Fruit fly (Drosophila melanogaster) whole organism, pupa: ENCODE data around the gene msn.

Experiments
- CG10348 ChIP-seq: fragments of 200-800 bp; sonication (Bioruptor generic); IDR thresholded peaks from 2 replicates; pipeline ENCODE4 v1.3.6; 2022; ENCODE audit warnings: missing biosample characterization, missing genetic modification characterization
- CG12605 ChIP-seq: fragments of 200-800 bp; sonication (Bioruptor generic); IDR thresholded peaks from 2 replicates; pipeline ENCODE4 v1.3.6; 2022; ENCODE audit warnings: missing biosample characterization, missing genetic modification characterization
- CG13204 ChIP-seq: fragments of 200-800 bp; sonication (Bioruptor generic); optimal IDR thresholded peaks from 2 replicates; lab custom pipeline; 2018; ENCODE audit warnings: missing biosample characterization, mild to moderate bottlenecking, missing genetic modification characterization, moderate library complexity
- CG14655 ChIP-seq: fragments of 200-800 bp; sonication (Bioruptor generic); optimal IDR thresholded peaks from 3 replicates; lab custom pipeline; 2017; ENCODE audit warnings: mild to moderate bottlenecking, missing biosample characterization, missing genetic modification reagents, missing genetic modification characterization
- CG15710 ChIP-seq: fragments of 200-800 bp; sonication (Bioruptor generic); optimal IDR thresholded peaks from 2 replicates; lab custom pipeline; 2018; ENCODE audit warnings: missing biosample characterization, mild to moderate bottlenecking, missing genetic modification characterization, moderate library complexity
- CG17806 ChIP-seq: fragments of 200-800 bp; sonication (Bioruptor generic); optimal IDR thresholded peaks from 2 replicates; lab custom pipeline; 2018; ENCODE audit warnings: missing biosample characterization, mild to moderate bottlenecking, missing genetic modification characterization, moderate library complexity
- CG32121 ChIP-seq: fragments of 200-800 bp; sonication (Bioruptor generic); IDR thresholded peaks from 2 replicates; pipeline ENCODE4 v1.3.6; 2022; ENCODE audit warnings: missing biosample characterization, missing genetic modification characterization
- CG34367 ChIP-seq: fragments of 200-800 bp; sonication (Bioruptor generic); optimal IDR thresholded peaks from 2 replicates; lab custom pipeline; 2018; ENCODE audit warnings: missing biosample characterization, mild to moderate bottlenecking, missing genetic modification characterization
- CG4496 ChIP-seq: fragments of 200-800 bp; sonication (Bioruptor generic); IDR thresholded peaks from 3 replicates; pipeline ENCODE4 v1.3.6; 2022; ENCODE audit warnings: missing biosample characterization, missing genetic modification characterization
- CG8159 ChIP-seq: fragments of 200-800 bp; sonication (Bioruptor generic); optimal IDR thresholded peaks from 3 replicates; lab custom pipeline; 2018; ENCODE audit warnings: missing biosample characterization, mild to moderate bottlenecking, missing genetic modification characterization, moderate library complexity
- CG8301 ChIP-seq: fragments of 200-800 bp; sonication (Bioruptor generic); optimal IDR thresholded peaks from 2 replicates; lab custom pipeline; 2018; ENCODE audit warnings: missing biosample characterization, mild to moderate bottlenecking, missing genetic modification characterization
- CG9948 ChIP-seq: fragments of 200-800 bp; sonication (Bioruptor generic); optimal IDR thresholded peaks from 2 replicates; lab custom pipeline; 2018; ENCODE audit warnings: missing biosample characterization, mild to moderate bottlenecking, missing genetic modification characterization, moderate library complexity
- D1 ChIP-seq: fragments of 200-800 bp; sonication (Bioruptor generic); optimal IDR thresholded peaks from 2 replicates; lab custom pipeline; 2018; ENCODE audit warnings: missing biosample characterization, mild to moderate bottlenecking, missing genetic modification characterization, moderate library complexity
- EcR ChIP-seq: fragments of 200-800 bp; sonication (Bioruptor generic); optimal IDR thresholded peaks from 3 replicates; lab custom pipeline; 2019; ENCODE audit warnings: missing biosample characterization, missing genetic modification characterization, mild to moderate bottlenecking, moderate library complexity, missing genetic modification reagents
- Ets98B ChIP-seq: fragments of 200-800 bp; sonication (Bioruptor generic); IDR thresholded peaks from 2 replicates; pipeline ENCODE4 v1.3.6; 2022; ENCODE audit warnings: missing biosample characterization, missing genetic modification characterization
- Pif1A ChIP-seq: fragments of 200-800 bp; sonication (Bioruptor generic); optimal IDR thresholded peaks from 3 replicates; lab custom pipeline; 2016; ENCODE audit warnings: missing biosample characterization, missing genetic modification characterization
- Pif1B ChIP-seq: fragments of 200-800 bp; sonication (Bioruptor generic); optimal IDR thresholded peaks from 3 replicates; lab custom pipeline; 2016; ENCODE audit warnings: missing biosample characterization, missing genetic modification characterization
- Snoo ChIP-seq: fragments of 200-800 bp; sonication (Bioruptor generic); optimal IDR thresholded peaks from 3 replicates; lab custom pipeline; 2017; ENCODE audit warnings: missing biosample characterization, mild to moderate bottlenecking, missing genetic modification characterization, inconsistent platforms
- fd96Ca ChIP-seq: fragments of 200-800 bp; sonication (Bioruptor generic); IDR thresholded peaks from 3 replicates; pipeline ENCODE4 v1.3.6; 2022; ENCODE audit warnings: missing biosample characterization, missing genetic modification characterization
- gl ChIP-seq: fragments of 200-800 bp; sonication (Bioruptor generic); optimal IDR thresholded peaks from 2 replicates; lab custom pipeline; 2018; ENCODE audit warnings: missing biosample characterization, mild to moderate bottlenecking, missing genetic modification characterization
- rn ChIP-seq: fragments of 200-800 bp; sonication (Bioruptor generic); IDR thresholded peaks from 2 replicates; pipeline ENCODE4 v1.3.6; 2022; ENCODE audit warnings: missing biosample characterization, missing genetic modification characterization

Gene msn

dm6 chr3L:2631406-2631805 lies 45.1 kb upstream of the msn start, which contains the start of the genes CG42245 and MEP-1:
CG42245 (plus strand) TSS chr3L:2631715.
MEP-1 (plus strand) TSS chr3L:2631715.
- TF ChIP-seq CG13204 (GFP tag; lab: Kevin White, UChicago) (no peak), gl (tag; lab: Kevin White, UChicago) (no peak), Pif1B (GFP tag; lab: Kevin White, UChicago) (peak; percentile 61), CG17806 (tag; lab: Kevin White, UChicago) (peak; percentile 25), EcR (GFP tag; lab: Kevin White, UChicago) (no peak), CG34367 (no peak), CG9948 (no peak), Pif1A (GFP tag; lab: Kevin White, UChicago) (peak; percentile 67), CG12605 (GFP tag; lab: Robert Waterston, UW) (no peak), CG32121 (GFP tag; lab: Robert Waterston, UW) (no peak), fd96Ca (GFP tag; lab: Robert Waterston, UW) (no peak), CG4496 (GFP tag; lab: Robert Waterston, UW) (peak; percentile 45; the same call in 2 of the 3 replicates), CG8301 (tag; lab: Kevin White, UChicago) (no peak), D1 (tag; lab: Kevin White, UChicago) (peak; percentile 20), rn (GFP tag; lab: Robert Waterston, UW) (no peak), Snoo (tag; lab: Kevin White, UChicago) (peak; percentile 25), CG15710 (tag; lab: Kevin White, UChicago) (peak; percentile 14), CG14655 (GFP tag; lab: Kevin White, UChicago) (no peak), Ets98B (GFP tag; lab: Robert Waterston, UW) (no peak), CG10348 (no peak), CG8159 (tag; lab: Kevin White, UChicago) (peak; percentile 20)

- peak; percentile 64 for TF ChIP-seq CG4496 (GFP tag; lab: Robert Waterston, UW)
- TF ChIP-seq EcR (GFP tag; lab: Kevin White, UChicago), result no peak
- no peak for TF ChIP-seq CG8301 (tag; lab: Kevin White, UChicago)
- no peak for TF ChIP-seq CG9948
- 0 out of 2 replicates have a peak, but pooled peaks have one; percentile 17 for TF ChIP-seq Ets98B (GFP tag; lab: Robert Waterston, UW)
Observed at dm6 chr3L:2629964-2630363, 43.6 kb upstream of the msn start, which contains the start of gene Pxn. Pxn (minus strand) TSS chr3L:2630064.

- TF ChIP-seq CG8301 (tag; lab: Kevin White, UChicago) (peak; percentile 20), CG8159 (tag; lab: Kevin White, UChicago) (peak; percentile 45), fd96Ca (GFP tag; lab: Robert Waterston, UW) (0 out of 3 replicates have a peak, but pooled peaks have one; percentile 19), CG17806 (tag; lab: Kevin White, UChicago) (peak; percentile 5), Pif1B (GFP tag; lab: Kevin White, UChicago) (no peak), CG15710 (tag; lab: Kevin White, UChicago) (peak; percentile 22), CG13204 (GFP tag; lab: Kevin White, UChicago) (no peak), CG9948 (peak; percentile 38), CG14655 (GFP tag; lab: Kevin White, UChicago) (peak; percentile 52)
- TF ChIP-seq, all 21 proteins: peak for 7
Observed at dm6 chr3L:2614222-2614621, 27.9 kb upstream of the msn start.

- no peak for TF ChIP-seq gl (tag; lab: Kevin White, UChicago)
Observed at dm6 chr3L:2608825-2609224, 22.5 kb upstream of the msn start.

- TF ChIP-seq gl (tag; lab: Kevin White, UChicago) (no peak), CG17806 (tag; lab: Kevin White, UChicago) (no peak)
Observed at dm6 chr3L:2600144-2600543, 13.8 kb upstream of the msn start, which contains the start of gene CG16986. CG16986 (plus strand) TSS chr3L:2600331.

dm6 chr3L:2599214-2599730 lies 12.9 kb upstream of the msn start, which contains the start of the genes CG16985 and CG12182:
CG16985 (plus strand) TSS chr3L:2599297.
CG12182 (minus strand) TSS chr3L:2599579.
- TF ChIP-seq Snoo (tag; lab: Kevin White, UChicago) (no peak), Pif1B (GFP tag; lab: Kevin White, UChicago) (no peak), CG32121 (GFP tag; lab: Robert Waterston, UW) (no peak), CG8159 (tag; lab: Kevin White, UChicago) (no peak), CG17806 (tag; lab: Kevin White, UChicago) (no peak), CG12605 (GFP tag; lab: Robert Waterston, UW) (no peak), CG15710 (tag; lab: Kevin White, UChicago) (no peak), CG14655 (GFP tag; lab: Kevin White, UChicago) (no peak), EcR (GFP tag; lab: Kevin White, UChicago) (no peak), CG13204 (GFP tag; lab: Kevin White, UChicago) (no peak), CG4496 (GFP tag; lab: Robert Waterston, UW) (no peak), D1 (tag; lab: Kevin White, UChicago) (no peak), rn (GFP tag; lab: Robert Waterston, UW) (no peak), Ets98B (GFP tag; lab: Robert Waterston, UW) (no peak), gl (tag; lab: Kevin White, UChicago) (no peak), CG10348 (no peak), Pif1A (GFP tag; lab: Kevin White, UChicago) (no peak), CG8301 (tag; lab: Kevin White, UChicago) (no peak), CG9948 (no peak), CG34367 (no peak)
